Fruit fly (Drosophila melanogaster) whole organism, embryonic: ENCODE measurements around the gene CG11596.

Experiments used
- Abd-B ChIP-seq: fragments of 200-800 bp; sonication (Bioruptor generic); optimal IDR thresholded peaks from 2 replicates; lab custom pipeline; 2018; ENCODE audit warnings: missing biosample characterization, mild to moderate bottlenecking, missing genetic modification characterization, moderate library complexity
- Adf1 ChIP-seq: fragments of 200-800 bp; sonication (Bioruptor generic); IDR thresholded peaks from 2 replicates; pipeline ENCODE4 v1.3.6; 2022; ENCODE audit warnings: missing biosample characterization, missing genetic modification characterization
- Aef1 ChIP-seq: fragments of 200-800 bp; sonication (Bioruptor generic); IDR thresholded peaks from 3 replicates; pipeline ENCODE4 v1.3.6; 2022; ENCODE audit warnings: missing biosample characterization, missing genetic modification characterization
- Blimp-1 ChIP-seq: fragments of 200-800 bp; sonication (Bioruptor generic); optimal IDR thresholded peaks from 3 replicates; lab custom pipeline; 2018; ENCODE audit warnings: missing biosample characterization, missing genetic modification characterization, mild to moderate bottlenecking, moderate library complexity, missing genetic modification reagents
- CG10267 ChIP-seq: fragments of 200-800 bp; sonication (Bioruptor generic); optimal IDR thresholded peaks from 2 replicates; lab custom pipeline; 2018; ENCODE audit warnings: missing biosample characterization, mild to moderate bottlenecking, missing genetic modification characterization, moderate library complexity
- CG10321 ChIP-seq: fragments of 200-800 bp; sonication (Bioruptor generic); IDR thresholded peaks from 2 replicates; pipeline ENCODE4 v1.3.6; 2022; ENCODE audit warnings: missing biosample characterization, missing genetic modification characterization
- CG10366 ChIP-seq: fragments of 200-800 bp; sonication (Bioruptor generic); IDR thresholded peaks from 2 replicates; pipeline ENCODE4 v1.3.6; 2022; ENCODE audit warnings: missing biosample characterization, missing genetic modification characterization
- CG11504 ChIP-seq: fragments of 200-800 bp; sonication (Bioruptor generic); optimal IDR thresholded peaks from 3 replicates; lab custom pipeline; 2019; ENCODE audit warnings: missing biosample characterization, mild to moderate bottlenecking, missing genetic modification characterization, moderate library complexity
- CG12219 ChIP-seq: fragments of 200-800 bp; sonication (Bioruptor generic); optimal IDR thresholded peaks from 3 replicates; lab custom pipeline; 2018; ENCODE audit warnings: missing biosample characterization, mild to moderate bottlenecking, missing genetic modification characterization
- CG14441 ChIP-seq: fragments of 200-800 bp; sonication (Bioruptor generic); IDR thresholded peaks from 2 replicates; pipeline ENCODE4 v1.3.6; 2022; ENCODE audit warnings: missing biosample characterization, missing genetic modification characterization
- CG15514 ChIP-seq: fragments of 200-800 bp; sonication (Bioruptor generic); optimal IDR thresholded peaks from 3 replicates; lab custom pipeline; 2017; ENCODE audit warnings: missing biosample characterization, missing genetic modification characterization, mild to moderate bottlenecking, moderate library complexity, missing genetic modification reagents
- CG1647 ChIP-seq: fragments of 200-800 bp; sonication (Bioruptor generic); optimal IDR thresholded peaks from 3 replicates; lab custom pipeline; 2016; ENCODE audit warnings: missing biosample characterization, missing genetic modification characterization
- CG17186 ChIP-seq: fragments of 200-800 bp; sonication (Bioruptor generic); optimal IDR thresholded peaks from 3 replicates; lab custom pipeline; 2017; ENCODE audit warnings: missing biosample characterization, missing genetic modification reagents, missing genetic modification characterization
- CG17359 ChIP-seq: fragments of 200-800 bp; sonication (Bioruptor generic); optimal IDR thresholded peaks from 3 replicates; lab custom pipeline; 2018; ENCODE audit warnings: missing biosample characterization, mild to moderate bottlenecking, missing genetic modification characterization, moderate library complexity
- CG1832 ChIP-seq: fragments of 200-800 bp; sonication (Bioruptor generic); optimal IDR thresholded peaks from 2 replicates; lab custom pipeline; 2017; ENCODE audit warnings: missing biosample characterization, mild to moderate bottlenecking, missing genetic modification characterization, inconsistent platforms
- CG2875 ChIP-seq: fragments of 200-800 bp; sonication (Bioruptor generic); optimal IDR thresholded peaks from 2 replicates; lab custom pipeline; 2017; ENCODE audit warnings: missing biosample characterization, mild to moderate bottlenecking, missing genetic modification characterization, missing genetic modification reagents
- CG3065 ChIP-seq: fragments of 200-800 bp; sonication (Bioruptor generic); optimal IDR thresholded peaks from 2 replicates; lab custom pipeline; 2016; ENCODE audit warnings: missing biosample characterization, missing genetic modification characterization
- CG4360 ChIP-seq: fragments of 200-800 bp; sonication (Bioruptor generic); IDR thresholded peaks from 2 replicates; pipeline ENCODE4 v1.3.6; 2022; ENCODE audit warnings: missing biosample characterization, missing genetic modification characterization
- CG6854 ChIP-seq: fragments of 200-800 bp; sonication (Bioruptor generic); optimal IDR thresholded peaks from 3 replicates; lab custom pipeline; 2017; ENCODE audit warnings: missing biosample characterization, mild to moderate bottlenecking, missing genetic modification characterization
- CG7271 ChIP-seq: fragments of 200-800 bp; sonication (Bioruptor generic); optimal IDR thresholded peaks from 2 replicates; lab custom pipeline; 2018; ENCODE audit warnings: missing biosample characterization, mild to moderate bottlenecking, missing genetic modification characterization, moderate library complexity
- CG7786 ChIP-seq: fragments of 200-800 bp; sonication (Bioruptor generic); optimal IDR thresholded peaks from 2 replicates; lab custom pipeline; 2016; ENCODE audit warnings: missing biosample characterization, missing genetic modification characterization
- Camta ChIP-seq: fragments of 200-800 bp; sonication (Bioruptor generic); optimal IDR thresholded peaks from 2 replicates; lab custom pipeline; 2016; ENCODE audit warnings: missing biosample characterization, missing genetic modification characterization
- CkIIα-i1 ChIP-seq: fragments of 200-800 bp; sonication (Bioruptor generic); IDR thresholded peaks from 2 replicates; pipeline ENCODE4 v1.3.6; 2022; ENCODE audit warnings: missing biosample characterization, missing genetic modification characterization
- Deaf1 ChIP-seq: fragments of 200-800 bp; optimal IDR thresholded peaks from 3 replicates; lab custom pipeline; 2019; ENCODE audit warnings: missing biosample characterization, mild to moderate bottlenecking, missing genetic modification characterization, moderate library complexity
- Ets65A ChIP-seq: fragments of 200-800 bp; sonication (Bioruptor generic); peaks from one replicate; lab custom pipeline; 2016; ENCODE audit warnings: missing biosample characterization, missing genetic modification characterization
- Fer1 ChIP-seq: fragments of 200-800 bp; sonication (Bioruptor generic); optimal IDR thresholded peaks from 2 replicates; lab custom pipeline; 2017; ENCODE audit warnings: missing biosample characterization, mild to moderate bottlenecking, missing genetic modification characterization
- HLHmδ ChIP-seq: fragments of 200-800 bp; sonication (Bioruptor generic); optimal IDR thresholded peaks from 2 replicates; lab custom pipeline; 2018; ENCODE audit warnings: missing biosample characterization, mild to moderate bottlenecking, missing genetic modification characterization, moderate library complexity
- Hmx ChIP-seq: fragments of 200-800 bp; sonication (Bioruptor generic); optimal IDR thresholded peaks from 2 replicates; lab custom pipeline; 2016; ENCODE audit warnings: missing biosample characterization, missing genetic modification characterization
- Hr39 ChIP-seq: fragments of >200 bp; optimal IDR thresholded peaks from 2 replicates; lab custom pipeline; 2017
- Med ChIP-seq: fragments of 200-800 bp; sonication (Bioruptor generic); peaks from one replicate; lab custom pipeline; 2016; ENCODE audit warnings: missing biosample characterization, missing genetic modification characterization, mild to moderate bottlenecking, inconsistent platforms, moderate library complexity
- Nf-YC ChIP-seq: fragments of 200-800 bp; optimal IDR thresholded peaks from 3 replicates; lab custom pipeline; 2019; ENCODE audit warnings: missing biosample characterization, mild to moderate bottlenecking, missing genetic modification characterization, moderate library complexity
- Scr ChIP-seq: fragments of 200-800 bp; sonication (Bioruptor generic); IDR thresholded peaks from 2 replicates; pipeline ENCODE4 v1.3.6; 2022; ENCODE audit warnings: missing biosample characterization, missing genetic modification characterization; ENCODE audit not compliant: partially characterized antibody
- Ssrp ChIP-seq: fragments of 200-800 bp; sonication (Bioruptor generic); optimal IDR thresholded peaks from 2 replicates; lab custom pipeline; 2018; ENCODE audit warnings: missing biosample characterization, mild to moderate bottlenecking, missing genetic modification characterization, moderate library complexity
- YL-1 ChIP-seq: fragments of 200-800 bp; sonication (Bioruptor generic); optimal IDR thresholded peaks from 3 replicates; lab custom pipeline; 2017; ENCODE audit warnings: missing biosample characterization, mild to moderate bottlenecking, missing genetic modification characterization
- ac ChIP-seq: fragments of 200-800 bp; sonication (Bioruptor generic); optimal IDR thresholded peaks from 3 replicates; lab custom pipeline; 2017; ENCODE audit warnings: missing biosample characterization, mild to moderate bottlenecking, missing genetic modification characterization
- aop ChIP-seq: fragments of 200-800 bp; sonication (Bioruptor generic); IDR thresholded peaks from 2 replicates; pipeline ENCODE4 v1.3.6; 2022; ENCODE audit warnings: missing biosample characterization, missing genetic modification characterization
- chinmo ChIP-seq: fragments of 200-800 bp; sonication (Bioruptor generic); IDR thresholded peaks from 4 replicates; pipeline ENCODE4 v1.3.6; 2022; ENCODE audit warnings: missing biosample characterization, missing genetic modification characterization; ENCODE audit not compliant: partially characterized antibody
- crp ChIP-seq, 2 experiments: fragments of 200-800 bp; sonication (Bioruptor generic); optimal IDR thresholded peaks; 2 replicates in 1 of 2; 3 replicates in 1 of 2; lab custom pipeline; 2017; ENCODE audit warnings: missing biosample characterization in 2 of 2, missing genetic modification characterization in 2 of 2, mild to moderate bottlenecking in 1 of 2, moderate library complexity in 1 of 2
- en ChIP-seq: fragments of 200-800 bp; sonication (Bioruptor generic); optimal IDR thresholded peaks from 2 replicates; lab custom pipeline; 2016; ENCODE audit warnings: missing biosample characterization, missing genetic modification characterization
- grau ChIP-seq: fragments of 200-800 bp; optimal IDR thresholded peaks from 3 replicates; lab custom pipeline; 2019; ENCODE audit warnings: missing biosample characterization, mild to moderate bottlenecking, missing genetic modification characterization, moderate library complexity
- gsb-n ChIP-seq: fragments of 200-800 bp; sonication (Bioruptor generic); optimal IDR thresholded peaks from 3 replicates; lab custom pipeline; 2018; ENCODE audit warnings: missing biosample characterization, mild to moderate bottlenecking, missing genetic modification characterization
- hbn ChIP-seq: fragments of 200-800 bp; sonication (Bioruptor generic); IDR thresholded peaks from 2 replicates; pipeline ENCODE4 v1.3.6; 2022; ENCODE audit warnings: missing biosample characterization, missing genetic modification characterization; ENCODE audit not compliant: partially characterized antibody
- lov ChIP-seq, 2 experiments: fragments of 200-800 bp in 1 of 2; fragments of >200 bp in 1 of 2; sonication (Bioruptor generic) in 1 of 2; IDR thresholded peaks in 1 of 2; optimal IDR thresholded peaks in 1 of 2; 2 replicates in 1 of 2; 3 replicates in 1 of 2; pipeline versions ENCODE4 v1.3.6 to Lab custom; 2017 to 2022; ENCODE audit warnings: missing biosample characterization in 1 of 2, missing genetic modification characterization in 1 of 2
- pnt ChIP-seq: fragments of 200-800 bp; sonication (Bioruptor generic); optimal IDR thresholded peaks from 3 replicates; lab custom pipeline; 2016; ENCODE audit warnings: missing biosample characterization, missing genetic modification characterization
- sens ChIP-seq: fragments of 200-800 bp; sonication (Bioruptor generic); peaks from one replicate; lab custom pipeline; 2016; ENCODE audit warnings: missing biosample characterization, missing genetic modification characterization
- sisA ChIP-seq: fragments of 200-800 bp; sonication (Bioruptor generic); IDR thresholded peaks from 2 replicates; pipeline ENCODE4 v1.3.6; 2022; ENCODE audit warnings: missing biosample characterization, missing genetic modification characterization
- so ChIP-seq: fragments of 200-800 bp; sonication (Bioruptor generic); IDR thresholded peaks from 3 replicates; pipeline ENCODE4 v1.3.6; 2022; ENCODE audit warnings: missing biosample characterization, missing genetic modification characterization
- ssp ChIP-seq: fragments of 200-800 bp; sonication (Bioruptor generic); IDR thresholded peaks from 2 replicates; pipeline ENCODE4 v1.3.6; 2022; ENCODE audit warnings: missing biosample characterization, missing genetic modification characterization
- tio ChIP-seq: fragments of 200-800 bp; sonication (Bioruptor generic); optimal IDR thresholded peaks from 2 replicates; lab custom pipeline; 2017; ENCODE audit warnings: missing biosample characterization, missing genetic modification characterization, inconsistent platforms
- usp ChIP-seq: fragments of >200 bp; optimal IDR thresholded peaks from 2 replicates; lab custom pipeline; 2017; ENCODE audit warnings: missing biosample characterization, missing genetic modification characterization
- wor ChIP-seq: fragments of 200-800 bp; sonication (Bioruptor generic); IDR thresholded peaks from 2 replicates; pipeline ENCODE4 v1.3.6; 2022; ENCODE audit warnings: missing biosample characterization, missing genetic modification characterization

CG11596 gene

dm6 chrX:1893532-1893931 is 34.0 kb upstream of the CG11596 start (continued):
- TF ChIP-seq CG11504 (tag; lab: Kevin White, UChicago) (no peak), CG1832 (peak; percentile 64), CG3065 (GFP tag; lab: Kevin White, UChicago) (no peak), pnt (no peak), YL-1 (GFP tag; lab: Kevin White, UChicago) (peak; percentile 11), gsb-n (tag; lab: Kevin White, UChicago) (no peak), Ets65A (no peak), CG14441 (no peak), Ssrp (no peak), CG17186 (GFP tag; lab: Kevin White, UChicago) (no peak), CG6854 (GFP tag; lab: Kevin White, UChicago) (no peak), ssp (GFP tag; lab: Robert Waterston, UW) (no peak), CG7271 (tag; lab: Kevin White, UChicago) (no peak), HLHmδ (GFP tag; lab: Kevin White, UChicago) (no peak), chinmo (GFP tag; lab: Robert Waterston, UW) (0 out of 4 replicates have a peak, but pooled peaks have one; percentile 18), en (GFP tag; lab: Kevin White, UChicago) (no peak), Abd-B (GFP tag; lab: Kevin White, UChicago) (no peak), Aef1 (GFP tag; lab: Robert Waterston, UW) (peak; percentile 18; the same call in 1 of the 3 replicates), Hr39 (lab: Kevin White, UChicago) (no peak), CG12219 (GFP tag; lab: Kevin White, UChicago) (no peak), so (GFP tag; lab: Robert Waterston, UW) (no peak), Fer1 (GFP tag; lab: Kevin White, UChicago) (no peak), CG15514 (GFP tag; lab: Kevin White, UChicago) (no peak), CG17359 (no peak), ac (GFP tag; lab: Kevin White, UChicago) (no peak), Camta (GFP tag; lab: Kevin White, UChicago) (no peak), CkIIα-i1 (GFP tag; lab: Robert Waterston, UW) (no peak), Adf1 (GFP tag; lab: Robert Waterston, UW) (no peak), lov (optimal IDR thresholded peaks at IDR 0.05; lab: Kevin White, UChicago) (no peak), lov (GFP tag; IDR thresholded peaks at IDR 0.05; lab: Robert Waterston, UW) (no peak), Blimp-1 (peak; percentile 13), Scr (no peak), CG4360 (peak; percentile 87), CG10321 (GFP tag; lab: Robert Waterston, UW) (peak; percentile 38; the same call in 1 of the 2 replicates), hbn (GFP tag; lab: Robert Waterston, UW) (no peak), aop (no peak), Hmx (GFP tag; lab: Kevin White, UChicago) (no peak)

DNA sequence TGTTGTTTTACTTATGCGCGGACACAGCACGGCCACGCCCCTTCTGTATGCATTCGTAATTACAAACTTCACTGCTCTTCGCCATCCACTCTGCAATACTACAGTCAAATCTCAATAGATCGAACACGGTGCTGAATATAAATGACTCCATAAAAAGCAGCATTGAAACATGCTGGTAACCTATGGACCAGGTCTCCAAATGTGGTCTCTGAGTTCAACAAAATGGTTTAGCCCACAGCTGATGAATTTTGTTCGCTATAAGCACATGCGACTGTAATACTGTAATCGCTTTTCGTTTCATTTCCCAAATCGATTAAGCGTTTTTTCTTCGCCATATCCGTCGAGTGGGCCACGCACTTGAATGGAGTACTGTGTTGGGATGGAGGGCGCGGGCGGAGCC is 30.1 kb upstream of the CG11596 start:
- TF ChIP-seq Deaf1 (no peak), Hr39 (lab: Kevin White, UChicago) (no peak), CG1647 (GFP tag; lab: Kevin White, UChicago) (no peak), Med (peak; percentile 40), Ssrp (no peak), Nf-YC (tag; lab: Kevin White, UChicago) (no peak), sisA (GFP tag; lab: Robert Waterston, UW) (no peak), CG11504 (tag; lab: Kevin White, UChicago) (peak; percentile 4), CG10366 (peak; percentile 20; the same call in 1 of the 2 replicates), wor (GFP tag; lab: Robert Waterston, UW) (no peak), CG7786 (GFP tag; lab: Kevin White, UChicago) (no peak), grau (tag; lab: Kevin White, UChicago) (peak; percentile 67), CG2875 (GFP tag; lab: Kevin White, UChicago) (no peak), CG10267 (no peak), usp (GFP tag; lab: Kevin White, UChicago) (no peak), sens (GFP tag; lab: Kevin White, UChicago) (peak; percentile 6), crp (GFP tag; optimal IDR thresholded peaks at IDR 0.05; lab: Kevin White, UChicago) (no peak), hbn (GFP tag; lab: Robert Waterston, UW) (no peak), tio (GFP tag; lab: Kevin White, UChicago) (no peak)
